Worm (Caenorhabditis elegans): ENCODE results near the gene C46C2.6.

- TF ChIP-seq W03F9.2 (tag; optimal IDR thresholded peaks at IDR 0.05): no peak
- TF ChIP-seq him-1 (tag; optimal IDR thresholded peaks at IDR 0.05): no peak
- no peak for TF ChIP-seq dao-5 (tag; optimal IDR thresholded peaks at IDR 0.05)
Observed at ce11 chrIV:9259687-9260086, 47.5 kb downstream of the C46C2.6 start, which contains the start of gene Y11D7A.10.

Data from whole organism, L4/young adult.